Worm (Caenorhabditis elegans) whole organism, young adult: ENCODE measurements around the gene F55G11.4.

Experiments
- B0019.2 ChIP-seq: fragments of 200-800 bp; sonication (Bioruptor generic); conservative IDR thresholded peaks from 2 replicates; pipeline ENCODE4 v1.3.6; 2022; ENCODE audit warnings: missing genetic modification reagents, missing genetic modification characterization, missing compliant biosample characterization
- C06A6.2 ChIP-seq: fragments of 200-800 bp; sonication (Bioruptor generic); conservative IDR thresholded peaks from 2 replicates; pipeline ENCODE4 v1.3.6; 2022; ENCODE audit warnings: missing genetic modification characterization, missing compliant biosample characterization
- F23B12.7 ChIP-seq: sonication (generic microtip); optimal IDR thresholded peaks from 2 replicates; lab custom pipeline; 2017; ENCODE audit warnings: missing genetic modification characterization, mild to moderate bottlenecking, missing compliant biosample characterization, antibody characterized with exemption, moderate library complexity; ENCODE audit not compliant: insufficient read depth
- F37B4.10 ChIP-seq: fragments of 200-800 bp; sonication (Bioruptor generic); IDR thresholded peaks from 2 replicates; pipeline ENCODE4 v1.3.6; 2022; ENCODE audit warnings: missing genetic modification characterization, missing compliant biosample characterization
- F52B5.7 ChIP-seq: sonication (generic microtip); optimal IDR thresholded peaks from 2 replicates; lab custom pipeline; 2016; ENCODE audit warnings: mild to moderate bottlenecking, missing genetic modification characterization, missing compliant biosample characterization
- F55B11.4 ChIP-seq: sonication (generic microtip); optimal IDR thresholded peaks from 2 replicates; lab custom pipeline; 2016; ENCODE audit warnings: missing compliant biosample characterization, missing genetic modification characterization, borderline replicate concordance; ENCODE audit not compliant: insufficient read depth
- F57A8.1 ChIP-seq: fragments of 200-800 bp; sonication (Bioruptor generic); optimal IDR thresholded peaks from 2 replicates; lab custom pipeline; 2018; ENCODE audit warnings: mild to moderate bottlenecking, missing genetic modification characterization, moderate library complexity, missing compliant biosample characterization
- F57C9.4 ChIP-seq: sonication (generic microtip); optimal IDR thresholded peaks from 2 replicates; lab custom pipeline; 2017; ENCODE audit warnings: mild to moderate bottlenecking, missing genetic modification characterization, missing compliant biosample characterization
- Y53F4B.3 ChIP-seq: fragments of 200-800 bp; sonication (Bioruptor generic); IDR thresholded peaks from 2 replicates; pipeline ENCODE4 v1.3.6; 2022; ENCODE audit warnings: missing genetic modification reagents, missing genetic modification characterization, missing compliant biosample characterization
- Y79H2A.3 ChIP-seq: fragments of 200-800 bp; sonication (Bioruptor generic); conservative IDR thresholded peaks from 2 replicates; pipeline ENCODE4 v1.3.6; 2022; ENCODE audit warnings: missing genetic modification reagents, missing genetic modification characterization, missing compliant biosample characterization
- attf-3 ChIP-seq: fragments of 200-800 bp; sonication (Bioruptor generic); conservative IDR thresholded peaks from 2 replicates; pipeline ENCODE4 v1.3.6; 2022; ENCODE audit warnings: missing genetic modification reagents, missing genetic modification characterization, missing compliant biosample characterization
- attf-5 ChIP-seq: fragments of 200-800 bp; sonication (Bioruptor generic); optimal IDR thresholded peaks from 2 replicates; lab custom pipeline; 2018; ENCODE audit warnings: mild to moderate bottlenecking, missing genetic modification characterization, missing compliant biosample characterization
- ceh-79 ChIP-seq: sonication (generic microtip); optimal IDR thresholded peaks from 2 replicates; lab custom pipeline; 2017; ENCODE audit warnings: mild to moderate bottlenecking, missing genetic modification characterization, missing compliant biosample characterization
- chd-7 ChIP-seq: sonication (generic microtip); optimal IDR thresholded peaks from 2 replicates; lab custom pipeline; 2016; ENCODE audit warnings: mild to moderate bottlenecking, missing genetic modification characterization, moderate library complexity, missing compliant biosample characterization
- egl-18 ChIP-seq: fragments of 200-800 bp; sonication (Bioruptor generic); IDR thresholded peaks from 2 replicates; pipeline ENCODE4 v1.3.6; 2022; ENCODE audit warnings: missing genetic modification reagents, missing genetic modification characterization, missing compliant biosample characterization
- egrh-3 ChIP-seq: fragments of 200-800 bp; sonication (Bioruptor generic); IDR thresholded peaks from 2 replicates; pipeline ENCODE4 v1.3.6; 2022; ENCODE audit warnings: missing genetic modification reagents, missing genetic modification characterization, missing compliant biosample characterization
- gei-17 ChIP-seq: fragments of 200-800 bp; sonication (Bioruptor generic); optimal IDR thresholded peaks from 2 replicates; lab custom pipeline; 2018; ENCODE audit warnings: mild to moderate bottlenecking, missing genetic modification characterization, missing compliant biosample characterization
- hlh-12 ChIP-seq: sonication (generic microtip); optimal IDR thresholded peaks from 2 replicates; lab custom pipeline; 2016; ENCODE audit warnings: missing genetic modification characterization, missing compliant biosample characterization
- hmg-20 ChIP-seq: fragments of 200-800 bp; sonication (Bioruptor generic); IDR thresholded peaks from 2 replicates; pipeline ENCODE4 v1.3.6; 2022; ENCODE audit warnings: missing genetic modification reagents, missing genetic modification characterization, missing compliant biosample characterization
- lag-1 ChIP-seq: fragments of 200-800 bp; sonication (Bioruptor generic); IDR thresholded peaks from 2 replicates; pipeline ENCODE4 v1.3.6; 2022; ENCODE audit warnings: missing genetic modification reagents, missing genetic modification characterization, missing compliant biosample characterization
- let-526 ChIP-seq: fragments of 200-800 bp; sonication (Bioruptor generic); IDR thresholded peaks from 2 replicates; pipeline ENCODE4 v1.3.6; 2022; ENCODE audit warnings: missing genetic modification reagents, missing genetic modification characterization, missing compliant biosample characterization
- nhr-179 ChIP-seq: sonication (generic microtip); optimal IDR thresholded peaks from 2 replicates; lab custom pipeline; 2016; ENCODE audit warnings: mild to moderate bottlenecking, missing genetic modification characterization, missing compliant biosample characterization
- nhr-80 ChIP-seq: sonication (generic microtip); optimal IDR thresholded peaks from 2 replicates; lab custom pipeline; 2016; ENCODE audit warnings: missing genetic modification characterization, missing compliant biosample characterization
- pbrm-1 ChIP-seq: fragments of 200-800 bp; sonication (Bioruptor generic); IDR thresholded peaks from 2 replicates; pipeline ENCODE4 v1.3.6; 2022; ENCODE audit warnings: missing genetic modification reagents, missing genetic modification characterization, missing compliant biosample characterization
- repo-1 ChIP-seq: sonication (generic microtip); optimal IDR thresholded peaks from 2 replicates; lab custom pipeline; 2017; ENCODE audit warnings: mild to moderate bottlenecking, missing genetic modification characterization, missing compliant biosample characterization
- snpc-1.3 ChIP-seq: sonication (generic microtip); optimal IDR thresholded peaks from 2 replicates; lab custom pipeline; 2017; ENCODE audit warnings: missing genetic modification characterization, mild to moderate bottlenecking, missing compliant biosample characterization, antibody characterized with exemption, moderate library complexity, missing genotype, missing genetic modification reagents; ENCODE audit not compliant: insufficient read depth
- snpc-4 ChIP-seq, 5 experiments: fragments of 150-350 bp in 1 of 5; sonication (generic microtip) in 4 of 5; optimal IDR thresholded peaks; 2 replicates each; lab custom pipeline; 2014 to 2018; ENCODE audit warnings: missing genetic modification characterization in 5 of 5, missing biosample characterization in 3 of 5, antibody characterized with exemption in 2 of 5, mild to moderate bottlenecking in 2 of 5, missing compliant biosample characterization in 2 of 5, missing genotype in 2 of 5, moderate library complexity in 2 of 5, missing genetic modification reagents in 1 of 5
- tbx-9 ChIP-seq: sonication (generic microtip); optimal IDR thresholded peaks from 2 replicates; lab custom pipeline; 2016; ENCODE audit warnings: borderline replicate concordance, missing genetic modification characterization, inconsistent platforms, missing compliant biosample characterization
- tlf-1 ChIP-seq: fragments of 200-800 bp; sonication (Bioruptor generic); optimal IDR thresholded peaks from 2 replicates; lab custom pipeline; 2018; ENCODE audit warnings: mild to moderate bottlenecking, missing genetic modification characterization, missing compliant biosample characterization
- unc-62 ChIP-seq: fragments of 150-350 bp; optimal IDR thresholded peaks from 2 replicates; lab custom pipeline; 2014; ENCODE audit warnings: missing biosample characterization, missing genetic modification reagents, missing genetic modification characterization
- zfh-2 ChIP-seq: fragments of 200-800 bp; sonication (Bioruptor generic); conservative IDR thresholded peaks from 2 replicates; pipeline ENCODE4 v1.3.6; 2022; ENCODE audit warnings: missing genetic modification reagents, missing genetic modification characterization, missing compliant biosample characterization
- zim-3 ChIP-seq: sonication (generic microtip); optimal IDR thresholded peaks from 2 replicates; lab custom pipeline; 2017; ENCODE audit warnings: mild to moderate bottlenecking, missing genetic modification characterization, moderate library complexity, missing compliant biosample characterization
- ztf-18 ChIP-seq: sonication (generic microtip); optimal IDR thresholded peaks from 2 replicates; lab custom pipeline; 2016; ENCODE audit warnings: missing genotype, mild to moderate bottlenecking, missing genetic modification characterization, missing compliant biosample characterization
- ztf-25 ChIP-seq: fragments of 200-800 bp; sonication (Bioruptor generic); IDR thresholded peaks from 2 replicates; pipeline ENCODE4 v1.3.6; 2022; ENCODE audit warnings: missing genetic modification reagents, missing genetic modification characterization, missing compliant biosample characterization
- ztf-28 ChIP-seq: fragments of 200-800 bp; sonication (Bioruptor generic); IDR thresholded peaks from 2 replicates; pipeline ENCODE4 v1.3.6; 2022; ENCODE audit warnings: missing genetic modification reagents, missing genetic modification characterization, missing compliant biosample characterization
- ztf-6 ChIP-seq: fragments of 200-800 bp; sonication (Bioruptor generic); IDR thresholded peaks from 2 replicates; pipeline ENCODE4 v1.3.6; 2022; ENCODE audit warnings: missing genetic modification reagents, missing genetic modification characterization, missing compliant biosample characterization

Gene F55G11.4

ce11 chrIV:13009507-13009906 is 36.1 kb downstream of the F55G11.4 start (continued):
- TF ChIP-seq let-526 (GFP tag; lab: Robert Waterston, UW) (no peak), ztf-28 (GFP tag; lab: Robert Waterston, UW) (no peak), ceh-79 (tag; lab: Kevin White, UChicago) (no peak), unc-62 (no peak), gei-17 (GFP tag; lab: Kevin White, UChicago) (no peak), pbrm-1 (GFP tag; lab: Robert Waterston, UW) (no peak), chd-7 (tag; lab: Kevin White, UChicago) (no peak)

ce11 chrIV:13013231-13013630 is 39.8 kb downstream of the F55G11.4 start:
- TF ChIP-seq C06A6.2 (GFP tag; lab: Robert Waterston, UW) (0 out of 2 replicates have a peak, but pooled peaks have one; percentile 14), pbrm-1 (GFP tag; lab: Robert Waterston, UW) (no peak), repo-1 (tag; lab: Kevin White, UChicago) (no peak), ztf-6 (GFP tag; lab: Robert Waterston, UW) (no peak), hlh-12 (tag; lab: Kevin White, UChicago) (no peak), nhr-80 (tag; lab: Kevin White, UChicago) (peak; percentile 2), Y53F4B.3 (GFP tag; lab: Robert Waterston, UW) (no peak)

ce11 chrIV:13013711-13014341 is 40.4 kb downstream of the F55G11.4 start:
- TF ChIP-seq snpc-4 (GFP tag; optimal IDR thresholded peaks at IDR 0.05; lab: Kevin White, UChicago) = no peak
- peak; percentile 41 to 84 (median 62) for TF ChIP-seq snpc-4 (tag; optimal IDR thresholded peaks at IDR 0.05; lab: Kevin White, UChicago)
- TF ChIP-seq unc-62 = no peak

ce11 chrIV:13015801-13016404 is 42.5 kb downstream of the F55G11.4 start:
- no peak for TF ChIP-seq egl-18 (GFP tag; lab: Robert Waterston, UW)
- TF ChIP-seq ztf-6 (GFP tag; lab: Robert Waterston, UW) = no peak
- no peak for TF ChIP-seq lag-1
- TF ChIP-seq F23B12.7 = no peak
- TF ChIP-seq attf-3 (GFP tag; lab: Robert Waterston, UW) = no peak
- no peak for TF ChIP-seq zim-3
- no peak for TF ChIP-seq Y79H2A.3 (GFP tag; lab: Robert Waterston, UW)
- TF ChIP-seq nhr-179 (tag; lab: Kevin White, UChicago) = no peak
- no peak for TF ChIP-seq hmg-20 (GFP tag; lab: Robert Waterston, UW)
- no peak for TF ChIP-seq C06A6.2 (GFP tag; lab: Robert Waterston, UW)
- no peak for TF ChIP-seq snpc-1.3 (tag; lab: Kevin White, UChicago)
- TF ChIP-seq tbx-9 (tag; lab: Kevin White, UChicago) = no peak
- no peak for TF ChIP-seq hlh-12 (tag; lab: Kevin White, UChicago)
- no peak for TF ChIP-seq F55B11.4 (tag; lab: Kevin White, UChicago)
- no peak for TF ChIP-seq Y53F4B.3 (GFP tag; lab: Robert Waterston, UW)
- no peak for TF ChIP-seq tlf-1
- TF ChIP-seq F57A8.1 (GFP tag; lab: Kevin White, UChicago) = no peak
- TF ChIP-seq F37B4.10 (GFP tag; lab: Robert Waterston, UW) = no peak

- TF ChIP-seq egl-18 (GFP tag; lab: Robert Waterston, UW) = no peak
- no peak for TF ChIP-seq F57A8.1 (GFP tag; lab: Kevin White, UChicago)
- TF ChIP-seq zfh-2 (GFP tag; lab: Robert Waterston, UW) = peak; percentile 73
- no peak for TF ChIP-seq F57C9.4
- TF ChIP-seq attf-3 (GFP tag; lab: Robert Waterston, UW) = no peak
- TF ChIP-seq attf-5 = no peak
- TF ChIP-seq B0019.2 (GFP tag; lab: Robert Waterston, UW) = no peak
- no peak for TF ChIP-seq ztf-18 (tag; lab: Kevin White, UChicago)
- 0 out of 2 replicates have a peak, but pooled peaks have one; percentile 8 for TF ChIP-seq egrh-3 (GFP tag; lab: Robert Waterston, UW)
- no peak for TF ChIP-seq ceh-79 (tag; lab: Kevin White, UChicago)
- no peak for TF ChIP-seq F52B5.7 (tag; lab: Kevin White, UChicago)
- no peak for TF ChIP-seq tlf-1
- TF ChIP-seq zim-3 = no peak
- no peak for TF ChIP-seq ztf-25
- TF ChIP-seq nhr-179 (tag; lab: Kevin White, UChicago) = no peak
These were observed 43.4 kb downstream of the F55G11.4 start for ce11 chrIV:13016820-13017219.
